Worm (Caenorhabditis elegans) whole organism, L1 larva: Measurements from ENCODE around the gene aat-2.

Source experiments
- blmp-1 ChIP-seq: fragments of 150-350 bp; optimal IDR thresholded peaks from 2 replicates; lab custom pipeline; 2014; ENCODE audit warnings: missing biosample characterization, missing genetic modification characterization
- elt-2 ChIP-seq: sonication (generic microtip); optimal IDR thresholded peaks from 2 replicates; lab custom pipeline; 2016; ENCODE audit warnings: missing genetic modification characterization, mild to moderate bottlenecking, inconsistent platforms, missing compliant biosample characterization, missing genetic modification reagents
- lin-13 ChIP-seq: fragments of 150-350 bp; optimal IDR thresholded peaks from 2 replicates; lab custom pipeline; 2014; ENCODE audit warnings: missing biosample characterization, missing genetic modification reagents, missing genetic modification characterization
- lin-39 ChIP-seq: fragments of 150-350 bp; optimal IDR thresholded peaks from 2 replicates; lab custom pipeline; 2014; ENCODE audit warnings: missing biosample characterization, missing genetic modification reagents, missing genetic modification characterization
- mef-2 ChIP-seq: fragments of 150-350 bp; optimal IDR thresholded peaks from 2 replicates; lab custom pipeline; 2014; ENCODE audit warnings: missing biosample characterization, missing genetic modification characterization
- nhr-11 ChIP-seq: fragments of 150-350 bp; optimal IDR thresholded peaks from 2 replicates; lab custom pipeline; 2014; ENCODE audit warnings: missing biosample characterization, missing genetic modification characterization
- nhr-77 ChIP-seq: fragments of 150-350 bp; optimal IDR thresholded peaks from 2 replicates; lab custom pipeline; 2014; ENCODE audit warnings: missing biosample characterization, missing genetic modification characterization
- pqm-1 ChIP-seq: sonication (generic microtip); optimal IDR thresholded peaks from 3 replicates; lab custom pipeline; 2017; ENCODE audit warnings: missing biosample characterization, missing genetic modification characterization
- sptf-1 ChIP-seq: fragments of 150-350 bp; optimal IDR thresholded peaks from 2 replicates; lab custom pipeline; 2014; ENCODE audit warnings: missing biosample characterization, missing genetic modification characterization

DNA sequence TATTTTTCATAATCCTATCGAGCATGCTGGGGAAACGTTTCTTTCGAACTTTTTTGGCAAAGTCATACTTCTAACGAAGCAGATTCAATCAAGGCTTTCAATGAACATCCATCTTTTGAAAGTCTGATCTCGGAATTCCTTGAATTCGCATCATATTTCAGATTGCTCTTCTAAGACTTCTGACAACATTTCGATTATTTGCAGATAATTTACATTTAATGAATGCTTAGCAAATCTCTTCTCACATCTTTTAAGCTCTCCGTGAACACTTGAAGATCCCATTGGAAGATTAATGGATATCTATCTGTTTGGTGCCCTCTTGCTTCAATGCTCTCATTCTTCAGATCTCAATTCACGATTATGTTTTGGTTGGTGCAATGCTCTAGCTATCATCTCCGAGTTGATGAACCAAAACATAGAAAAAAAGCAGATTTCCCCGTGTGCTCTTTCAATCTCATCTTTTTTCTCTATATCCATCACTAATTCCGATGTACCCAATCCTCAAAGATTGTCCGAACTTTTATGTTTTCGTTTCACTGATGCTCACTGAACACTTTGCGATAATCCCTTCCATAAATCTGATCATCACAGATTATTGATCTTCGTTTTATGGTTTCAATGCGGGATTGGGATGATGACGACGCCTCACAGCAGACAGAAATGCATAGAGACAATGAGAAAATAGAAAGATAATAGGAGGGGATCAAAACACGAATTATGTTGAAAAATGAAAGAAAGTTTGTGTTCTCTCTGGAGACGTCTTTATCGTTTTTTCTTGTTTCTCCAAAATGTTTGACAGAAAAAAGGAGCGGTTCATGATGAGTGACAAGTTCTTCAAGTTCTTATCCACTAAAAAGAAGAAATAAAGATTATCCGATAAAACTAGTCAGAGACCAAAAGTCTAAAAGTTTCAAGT is 28.2 kb upstream of the aat-2 start:
- TF ChIP-seq sptf-1: no peak
- no peak for TF ChIP-seq nhr-11 (tag; lab: Kevin White, UChicago)
- TF ChIP-seq lin-39 (tag; lab: Kevin White, UChicago): no peak
- TF ChIP-seq mef-2: no peak
- no peak for TF ChIP-seq lin-13 (GFP tag; lab: Kevin White, UChicago)
- TF ChIP-seq nhr-77 (tag; lab: Kevin White, UChicago): no peak
- TF ChIP-seq pqm-1 (tag; lab: Kevin White, UChicago): no peak
- TF ChIP-seq elt-2: no peak
- TF ChIP-seq blmp-1: peak; percentile 68
